Fruit fly (Drosophila melanogaster): ENCODE measurements around the gene Keap1.

- TF ChIP-seq CG34367 (tag; optimal IDR thresholded peaks at IDR 0.05) (no peak), CG10348 (GFP tag; IDR thresholded peaks at IDR 0.05) (no peak), CG8159 (tag; optimal IDR thresholded peaks at IDR 0.05) (no peak), CG13204 (GFP tag; optimal IDR thresholded peaks at IDR 0.05) (no peak)
Measured at dm6 chr3R:17054528-17054927, 25.2 kb downstream of the Keap1 start.
